Fruit fly (Drosophila melanogaster) whole organism, wandering third instar larva: ENCODE results near the gene hdly.

Source experiments
- Myc ChIP-seq: fragments of >200 bp; optimal IDR thresholded peaks from 2 replicates; lab custom pipeline; 2017
- Sp1 ChIP-seq: fragments of 200-800 bp; sonication (Bioruptor generic); optimal IDR thresholded peaks from 3 replicates; lab custom pipeline; 2019; ENCODE audit warnings: missing biosample characterization, mild to moderate bottlenecking, missing genetic modification characterization, moderate library complexity
- brk ChIP-seq: fragments of 200-800 bp; sonication (Bioruptor generic); optimal IDR thresholded peaks from 2 replicates; lab custom pipeline; 2016; ENCODE audit warnings: missing biosample characterization, mild to moderate bottlenecking, missing genetic modification characterization
- psq ChIP-seq: fragments of 200-800 bp; sonication (Bioruptor generic); optimal IDR thresholded peaks from 3 replicates; lab custom pipeline; 2017; ENCODE audit warnings: missing biosample characterization, mild to moderate bottlenecking, missing genetic modification characterization, moderate library complexity
- usp ChIP-seq: fragments of >200 bp; optimal IDR thresholded peaks from 2 replicates; lab custom pipeline; 2017; ENCODE audit warnings: missing biosample characterization, missing genetic modification characterization

DNA sequence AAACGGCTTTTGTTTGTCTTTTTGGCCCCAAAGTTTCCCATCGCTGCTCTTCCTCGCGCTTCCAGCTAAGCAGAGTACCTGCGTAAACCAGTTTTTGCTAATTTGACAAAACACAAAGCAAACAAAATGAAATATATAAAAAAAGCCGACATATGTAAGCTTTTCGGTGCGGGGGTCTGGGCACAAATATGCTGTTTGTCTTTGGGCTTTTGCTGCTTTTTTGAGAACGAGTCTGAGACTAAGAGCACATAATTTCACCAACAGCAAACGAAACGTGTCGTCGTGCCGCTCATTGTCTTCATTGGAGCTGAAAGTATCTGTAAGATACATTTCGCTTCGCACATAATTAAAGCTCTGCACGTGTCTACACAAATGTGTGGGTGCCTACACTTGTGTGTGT lies 1.7 kb downstream of the hdly start:
- peak; percentile 12 for TF ChIP-seq psq
- TF ChIP-seq Myc (lab: Kevin White, UChicago), result no peak
- TF ChIP-seq usp, result no peak
- no peak for TF ChIP-seq Sp1 (GFP tag; lab: Kevin White, UChicago)
- no peak for TF ChIP-seq brk (GFP tag; lab: Kevin White, UChicago)
